Fruit fly (Drosophila melanogaster) whole organism, embryonic: ENCODE measurements around the gene fz.
A peak's percentile ranks its signal among the peaks of the same experiment; 100 is the strongest.

Source experiments
- ATbp ChIP-seq: fragments of 200-800 bp; sonication (Bioruptor generic); optimal IDR thresholded peaks from 2 replicates; lab custom pipeline; 2017; ENCODE audit warnings: missing biosample characterization, mild to moderate bottlenecking, missing genetic modification characterization, missing genetic modification reagents
- CG1024 ChIP-seq: fragments of 200-800 bp; sonication (Bioruptor generic); IDR thresholded peaks from 2 replicates; pipeline ENCODE4 v1.3.6; 2022; ENCODE audit warnings: missing biosample characterization, missing genetic modification characterization
- CG11456 ChIP-seq: fragments of 200-800 bp; sonication (Bioruptor generic); IDR thresholded peaks from 3 replicates; pipeline ENCODE4 v1.3.6; 2022; ENCODE audit warnings: missing biosample characterization, missing genetic modification characterization
- CG11504 ChIP-seq: fragments of 200-800 bp; sonication (Bioruptor generic); optimal IDR thresholded peaks from 3 replicates; lab custom pipeline; 2019; ENCODE audit warnings: missing biosample characterization, mild to moderate bottlenecking, missing genetic modification characterization, moderate library complexity
- CG12219 ChIP-seq: fragments of 200-800 bp; sonication (Bioruptor generic); optimal IDR thresholded peaks from 3 replicates; lab custom pipeline; 2018; ENCODE audit warnings: missing biosample characterization, mild to moderate bottlenecking, missing genetic modification characterization
- CG13894 ChIP-seq: fragments of 200-800 bp; sonication (Bioruptor generic); optimal IDR thresholded peaks from 3 replicates; lab custom pipeline; 2018; ENCODE audit warnings: missing biosample characterization, mild to moderate bottlenecking, missing genetic modification characterization, moderate library complexity
- CG1647 ChIP-seq: fragments of 200-800 bp; sonication (Bioruptor generic); optimal IDR thresholded peaks from 3 replicates; lab custom pipeline; 2016; ENCODE audit warnings: missing biosample characterization, missing genetic modification characterization
- CG16863 ChIP-seq: fragments of 200-800 bp; sonication (Bioruptor generic); optimal IDR thresholded peaks from 3 replicates; lab custom pipeline; 2016; ENCODE audit warnings: missing biosample characterization, missing genetic modification characterization
- CG17359 ChIP-seq: fragments of 200-800 bp; sonication (Bioruptor generic); optimal IDR thresholded peaks from 3 replicates; lab custom pipeline; 2018; ENCODE audit warnings: missing biosample characterization, mild to moderate bottlenecking, missing genetic modification characterization, moderate library complexity
- CG17568 ChIP-seq: fragments of 200-800 bp; sonication (Bioruptor generic); optimal IDR thresholded peaks from 2 replicates; lab custom pipeline; 2018; ENCODE audit warnings: missing biosample characterization, mild to moderate bottlenecking, missing genetic modification characterization, moderate library complexity
- CG17829 ChIP-seq: fragments of 200-800 bp; optimal IDR thresholded peaks from 2 replicates; lab custom pipeline; 2019; ENCODE audit warnings: missing biosample characterization, mild to moderate bottlenecking, missing genetic modification characterization, moderate library complexity
- CG18599 ChIP-seq: fragments of 200-800 bp; sonication (Bioruptor generic); optimal IDR thresholded peaks from 3 replicates; lab custom pipeline; 2017; ENCODE audit warnings: missing biosample characterization, missing genetic modification characterization, mild to moderate bottlenecking, moderate library complexity, missing genetic modification reagents
- CG2678 ChIP-seq: fragments of 200-800 bp; sonication (Bioruptor generic); optimal IDR thresholded peaks from 3 replicates; lab custom pipeline; 2019; ENCODE audit warnings: missing biosample characterization, mild to moderate bottlenecking, missing genetic modification characterization, moderate library complexity
- CG30020 ChIP-seq: fragments of 200-800 bp; optimal IDR thresholded peaks from 2 replicates; lab custom pipeline; 2019; ENCODE audit warnings: missing biosample characterization, mild to moderate bottlenecking, missing genetic modification characterization, moderate library complexity
- CG31365 ChIP-seq: fragments of 200-800 bp; sonication (Bioruptor generic); optimal IDR thresholded peaks from 2 replicates; lab custom pipeline; 2018; ENCODE audit warnings: missing biosample characterization, mild to moderate bottlenecking, missing genetic modification characterization
- CG3163 ChIP-seq: fragments of 200-800 bp; sonication (Bioruptor generic); optimal IDR thresholded peaks from 3 replicates; lab custom pipeline; 2016; ENCODE audit warnings: missing biosample characterization, missing genetic modification characterization
- CG33213 ChIP-seq: fragments of 200-800 bp; sonication (Bioruptor generic); optimal IDR thresholded peaks from 3 replicates; lab custom pipeline; 2016; ENCODE audit warnings: missing biosample characterization, missing genetic modification characterization
- CG4730 ChIP-seq: fragments of 200-800 bp; sonication (Bioruptor generic); IDR thresholded peaks from 2 replicates; pipeline ENCODE4 v1.3.6; 2022; ENCODE audit warnings: missing biosample characterization, missing genetic modification characterization
- CG5245 ChIP-seq: fragments of 200-800 bp; sonication (Bioruptor generic); optimal IDR thresholded peaks from 3 replicates; lab custom pipeline; 2016; ENCODE audit warnings: missing biosample characterization, missing genetic modification characterization
- CG7839 ChIP-seq: fragments of 200-800 bp; sonication (Bioruptor generic); optimal IDR thresholded peaks from 3 replicates; lab custom pipeline; 2018; ENCODE audit warnings: missing biosample characterization, mild to moderate bottlenecking, missing genetic modification characterization, moderate library complexity
- CG9727 ChIP-seq: fragments of 200-800 bp; sonication (Bioruptor generic); optimal IDR thresholded peaks from 3 replicates; lab custom pipeline; 2017; ENCODE audit warnings: missing biosample characterization, mild to moderate bottlenecking, missing genetic modification characterization
- CG9817 ChIP-seq: fragments of 200-800 bp; sonication (Bioruptor generic); optimal IDR thresholded peaks from 2 replicates; lab custom pipeline; 2018; ENCODE audit warnings: missing biosample characterization, mild to moderate bottlenecking, missing genetic modification characterization, moderate library complexity
- D ChIP-seq, 2 experiments: fragments of 200-800 bp in 1 of 2; fragments of >200 bp in 1 of 2; sonication (Bioruptor generic) in 1 of 2; optimal IDR thresholded peaks; 2 replicates in 1 of 2; 3 replicates in 1 of 2; lab custom pipeline; 2017; ENCODE audit warnings: mild to moderate bottlenecking in 1 of 2, missing biosample characterization in 1 of 2, missing genetic modification characterization in 1 of 2, missing genetic modification reagents in 1 of 2
- E2f1 ChIP-seq: fragments of 200-800 bp; sonication (Bioruptor generic); IDR thresholded peaks from 2 replicates; pipeline ENCODE4 v1.3.6; 2022; ENCODE audit warnings: missing biosample characterization, missing genetic modification characterization
- Ets65A ChIP-seq: fragments of 200-800 bp; sonication (Bioruptor generic); peaks from one replicate; lab custom pipeline; 2016; ENCODE audit warnings: missing biosample characterization, missing genetic modification characterization
- HLH4C ChIP-seq: fragments of 200-800 bp; sonication (Bioruptor generic); IDR thresholded peaks from 3 replicates; pipeline ENCODE4 v1.3.6; 2022; ENCODE audit warnings: missing biosample characterization, missing genetic modification characterization; ENCODE audit not compliant: partially characterized antibody
- Kr ChIP-seq: fragments of 200-800 bp; sonication (Bioruptor generic); optimal IDR thresholded peaks from 2 replicates; lab custom pipeline; 2017; ENCODE audit warnings: missing biosample characterization, mild to moderate bottlenecking, missing genetic modification characterization
- MTF-1 ChIP-seq: fragments of 200-800 bp; sonication (Bioruptor generic); optimal IDR thresholded peaks from 2 replicates; lab custom pipeline; 2018; ENCODE audit warnings: missing biosample characterization, mild to moderate bottlenecking, missing genetic modification characterization, borderline replicate concordance
- Max ChIP-seq: fragments of 200-800 bp; sonication (Bioruptor generic); optimal IDR thresholded peaks from 2 replicates; lab custom pipeline; 2016; ENCODE audit warnings: missing biosample characterization, mild to moderate bottlenecking, missing genetic modification characterization
- Neu2 ChIP-seq: fragments of 200-800 bp; sonication (Bioruptor generic); optimal IDR thresholded peaks from 3 replicates; lab custom pipeline; 2016; ENCODE audit warnings: missing biosample characterization, missing genetic modification characterization, borderline replicate concordance
- Six4 ChIP-seq: fragments of 200-800 bp; sonication (Bioruptor generic); optimal IDR thresholded peaks from 2 replicates; lab custom pipeline; 2016; ENCODE audit warnings: missing biosample characterization, missing genetic modification characterization
- Sox100B ChIP-seq: fragments of 200-800 bp; sonication (Bioruptor generic); optimal IDR thresholded peaks from 3 replicates; lab custom pipeline; 2018; ENCODE audit warnings: missing biosample characterization, mild to moderate bottlenecking, missing genetic modification characterization
- aop ChIP-seq: fragments of 200-800 bp; sonication (Bioruptor generic); IDR thresholded peaks from 2 replicates; pipeline ENCODE4 v1.3.6; 2022; ENCODE audit warnings: missing biosample characterization, missing genetic modification characterization
- ase ChIP-seq: fragments of 200-800 bp; sonication (Bioruptor generic); IDR thresholded peaks from 3 replicates; pipeline ENCODE4 v1.3.6; 2022; ENCODE audit warnings: missing biosample characterization, missing genetic modification characterization
- bsh ChIP-seq, 2 experiments: fragments of 200-800 bp; sonication (Bioruptor generic); optimal IDR thresholded peaks; 2 replicates each; lab custom pipeline; 2017 to 2018; ENCODE audit warnings: mild to moderate bottlenecking in 2 of 2, missing biosample characterization in 2 of 2, missing genetic modification characterization in 2 of 2, moderate library complexity in 1 of 2
- chif ChIP-seq, 2 experiments: fragments of 200-800 bp; sonication (Bioruptor generic); optimal IDR thresholded peaks; 3 replicates each; lab custom pipeline; 2016; ENCODE audit warnings: missing biosample characterization in 2 of 2, missing genetic modification characterization in 2 of 2
- chinmo ChIP-seq: fragments of 200-800 bp; sonication (Bioruptor generic); IDR thresholded peaks from 4 replicates; pipeline ENCODE4 v1.3.6; 2022; ENCODE audit warnings: missing biosample characterization, missing genetic modification characterization; ENCODE audit not compliant: partially characterized antibody
- crp ChIP-seq, 2 experiments: fragments of 200-800 bp; sonication (Bioruptor generic); optimal IDR thresholded peaks; 2 replicates in 1 of 2; 3 replicates in 1 of 2; lab custom pipeline; 2017; ENCODE audit warnings: missing biosample characterization in 2 of 2, missing genetic modification characterization in 2 of 2, mild to moderate bottlenecking in 1 of 2, moderate library complexity in 1 of 2
- dati ChIP-seq: fragments of 200-800 bp; sonication (Bioruptor generic); IDR thresholded peaks from 2 replicates; pipeline ENCODE4 v1.3.6; 2022; ENCODE audit warnings: missing biosample characterization, missing genetic modification characterization
- dysf ChIP-seq: fragments of 200-800 bp; sonication (Bioruptor generic); IDR thresholded peaks from 3 replicates; pipeline ENCODE4 v1.3.6; 2022; ENCODE audit warnings: missing biosample characterization, missing genetic modification characterization
- fru ChIP-seq: fragments of >200 bp; optimal IDR thresholded peaks from 2 replicates; lab custom pipeline; 2017
- grau ChIP-seq: fragments of 200-800 bp; optimal IDR thresholded peaks from 3 replicates; lab custom pipeline; 2019; ENCODE audit warnings: missing biosample characterization, mild to moderate bottlenecking, missing genetic modification characterization, moderate library complexity
- jing ChIP-seq: fragments of 200-800 bp; sonication (Bioruptor generic); optimal IDR thresholded peaks from 2 replicates; lab custom pipeline; 2018; ENCODE audit warnings: missing biosample characterization, mild to moderate bottlenecking, missing genetic modification characterization
- pfk ChIP-seq: fragments of 200-800 bp; sonication (Bioruptor generic); optimal IDR thresholded peaks from 2 replicates; lab custom pipeline; 2018; ENCODE audit warnings: missing biosample characterization, mild to moderate bottlenecking, missing genetic modification characterization, moderate library complexity
- phol ChIP-seq: fragments of 200-800 bp; sonication (Bioruptor generic); optimal IDR thresholded peaks from 3 replicates; lab custom pipeline; 2018; ENCODE audit warnings: missing biosample characterization, mild to moderate bottlenecking, missing genetic modification characterization, moderate library complexity
- row ChIP-seq: fragments of 200-800 bp; sonication (Bioruptor generic); IDR thresholded peaks from 3 replicates; pipeline ENCODE4 v1.3.6; 2022; ENCODE audit warnings: missing biosample characterization, missing genetic modification characterization
- schlank ChIP-seq: fragments of 200-800 bp; sonication (Bioruptor generic); optimal IDR thresholded peaks from 2 replicates; lab custom pipeline; 2018; ENCODE audit warnings: missing biosample characterization, mild to moderate bottlenecking, missing genetic modification characterization
- sd ChIP-seq: fragments of 200-800 bp; sonication (Bioruptor generic); optimal IDR thresholded peaks from 3 replicates; lab custom pipeline; 2018; ENCODE audit warnings: missing biosample characterization, mild to moderate bottlenecking, missing genetic modification characterization, moderate library complexity
- sens ChIP-seq: fragments of 200-800 bp; sonication (Bioruptor generic); peaks from one replicate; lab custom pipeline; 2016; ENCODE audit warnings: missing biosample characterization, missing genetic modification characterization
- vnd ChIP-seq: fragments of 200-800 bp; sonication (Bioruptor generic); IDR thresholded peaks from 3 replicates; pipeline ENCODE4 v1.3.6; 2022; ENCODE audit warnings: missing biosample characterization, missing genetic modification characterization; ENCODE audit not compliant: partially characterized antibody

The fz gene

DNA sequence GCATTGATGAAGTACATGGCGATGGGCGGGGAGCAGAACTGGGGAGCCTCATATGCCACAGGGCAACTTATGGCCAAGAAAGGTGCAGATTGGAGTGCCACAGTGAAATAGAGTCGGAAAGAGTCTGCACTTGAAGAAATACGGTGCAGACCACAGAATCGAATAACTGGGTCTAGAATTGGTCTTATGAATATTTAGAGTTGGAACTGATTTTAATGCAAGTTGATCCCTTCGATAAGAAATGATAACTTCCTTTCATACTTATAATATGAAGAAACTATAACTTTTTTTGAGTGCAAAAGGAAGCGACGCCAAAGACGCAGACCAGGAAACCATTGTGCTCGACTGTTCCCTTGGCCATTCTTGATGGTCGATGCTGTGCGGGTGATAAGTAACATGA, 100.4 kb downstream of the fz start (continued):
- TF ChIP-seq CG11504 (tag; lab: Kevin White, UChicago) (no peak), chinmo (no peak), CG5245 (GFP tag; lab: Kevin White, UChicago) (no peak), crp (GFP tag; optimal IDR thresholded peaks at IDR 0.05; lab: Kevin White, UChicago) (no peak), bsh (GFP tag; optimal IDR thresholded peaks at IDR 0.05; lab: Kevin White, UChicago) (peak; percentile 24 to 78), D (optimal IDR thresholded peaks at IDR 0.05; lab: Kevin White, UChicago) (no peak), D (GFP tag; optimal IDR thresholded peaks at IDR 0.05; lab: Kevin White, UChicago) (no peak), CG31365 (no peak), CG1647 (GFP tag; lab: Kevin White, UChicago) (no peak), Max (GFP tag; lab: Kevin White, UChicago) (no peak), vnd (GFP tag; lab: Robert Waterston, UW) (no peak), CG17359 (no peak), Ets65A (GFP tag; lab: Kevin White, UChicago) (peak; percentile 39), CG3163 (GFP tag; lab: Kevin White, UChicago) (no peak), HLH4C (GFP tag; lab: Robert Waterston, UW) (no peak), E2f1 (GFP tag; lab: Robert Waterston, UW) (peak; percentile 9; the same call in 1 of the 2 replicates), CG7839 (peak; percentile 21), ATbp (no peak), jing (GFP tag; lab: Kevin White, UChicago) (no peak), CG17568 (no peak), sens (peak; percentile 38), dysf (GFP tag; lab: Robert Waterston, UW) (0 out of 3 replicates have a peak, but pooled peaks have one; percentile 22), CG9727 (no peak), CG9817 (tag; lab: Kevin White, UChicago) (no peak), CG1024 (GFP tag; lab: Robert Waterston, UW) (no peak), Six4 (GFP tag; lab: Kevin White, UChicago) (no peak), pfk (no peak), CG11456 (GFP tag; lab: Robert Waterston, UW) (0 out of 3 replicates have a peak, but pooled peaks have one; percentile 45), Neu2 (GFP tag; lab: Kevin White, UChicago) (no peak), CG4730 (GFP tag; lab: Robert Waterston, UW) (no peak), chif (GFP tag; optimal IDR thresholded peaks at IDR 0.05; lab: Kevin White, UChicago) (no peak), MTF-1 (no peak), Kr (GFP tag; lab: Kevin White, UChicago) (no peak), CG33213 (GFP tag; lab: Kevin White, UChicago) (no peak), dati (no peak), CG30020 (no peak), sd (tag; lab: Kevin White, UChicago) (no peak), CG16863 (GFP tag; lab: Kevin White, UChicago) (no peak), schlank (tag; lab: Kevin White, UChicago) (no peak), grau (tag; lab: Kevin White, UChicago) (peak; percentile 12), phol (tag; lab: Kevin White, UChicago) (peak; percentile 0), CG18599 (GFP tag; lab: Kevin White, UChicago) (peak; percentile 1), CG2678 (tag; lab: Kevin White, UChicago) (peak; percentile 35), row (peak; percentile 45; the same call in 1 of the 3 replicates), CG12219 (GFP tag; lab: Kevin White, UChicago) (no peak), Sox100B (GFP tag; lab: Kevin White, UChicago) (no peak), aop (no peak), ase (GFP tag; lab: Robert Waterston, UW) (no peak), fru (lab: Kevin White, UChicago) (no peak), CG17829 (no peak), CG13894 (tag; lab: Kevin White, UChicago) (no peak)
